Fruit fly (Drosophila melanogaster): Measurements from ENCODE around the gene CG4998.
A peak's percentile ranks its signal among the peaks of the same experiment; 100 is the strongest.

CG4998 gene

dm6 chr3L:16368199-16368598 is 29.4 kb downstream of the CG4998 start, which contains the start of gene CG4842 (continued):
- TF ChIP-seq Stat92E (GFP tag; optimal IDR thresholded peaks at IDR 0.05): no peak
- 0 out of 4 replicates have a peak, but pooled peaks have one; percentile 57 for TF ChIP-seq chinmo (GFP tag; IDR thresholded peaks at IDR 0.05; ENCODE audit: partially characterized antibody)
- no peak for TF ChIP-seq fd64A (GFP tag; optimal IDR thresholded peaks at IDR 0.05)
- TF ChIP-seq btn (GFP tag; optimal IDR thresholded peaks at IDR 0.05): no peak
- TF ChIP-seq en (GFP tag; optimal IDR thresholded peaks at IDR 0.05): no peak
- no peak for TF ChIP-seq CG14667 (GFP tag; IDR thresholded peaks at IDR 0.05)

dm6 chr3L:16369526-16369925 is 30.7 kb downstream of the CG4998 start, which contains the start of gene CG18814:
TSS of gene CG18814 (plus strand) at chr3L:16369826.
- TF ChIP-seq Atf6 (GFP tag; IDR thresholded peaks at IDR 0.05) (no peak), rib (GFP tag; IDR thresholded peaks at IDR 0.05) (no peak), CG16813 (GFP tag; IDR thresholded peaks at IDR 0.05; ENCODE audit: partially characterized antibody) (no peak), HLH4C (GFP tag; IDR thresholded peaks at IDR 0.05; ENCODE audit: partially characterized antibody) (no peak), ci (GFP tag; IDR thresholded peaks at IDR 0.05) (no peak), Hmx (GFP tag; optimal IDR thresholded peaks at IDR 0.05) (no peak), ewg (GFP tag; optimal IDR thresholded peaks at IDR 0.05) (no peak), CG4328 (GFP tag; optimal IDR thresholded peaks at IDR 0.05) (no peak), CG17612 (GFP tag; IDR thresholded peaks at IDR 0.05) (no peak), H2.0 (GFP tag; IDR thresholded peaks at IDR 0.05) (no peak), fd64A (GFP tag; optimal IDR thresholded peaks at IDR 0.05) (no peak), NfI (GFP tag; optimal IDR thresholded peaks at IDR 0.05) (no peak), CG15479 (GFP tag; optimal IDR thresholded peaks at IDR 0.05) (no peak), CG43689 (GFP tag; IDR thresholded peaks at IDR 0.05) (no peak), Ptx1 (GFP tag; IDR thresholded peaks at IDR 0.05) (no peak), Oaz (GFP tag; IDR thresholded peaks at IDR 0.05) (no peak), cad (GFP tag; optimal IDR thresholded peaks at IDR 0.05) (no peak), CG18619 (GFP tag; optimal IDR thresholded peaks at IDR 0.05) (no peak), CG11723 (GFP tag; optimal IDR thresholded peaks at IDR 0.05) (no peak)

- TF ChIP-seq so (GFP tag; IDR thresholded peaks at IDR 0.05): no peak
- TF ChIP-seq CG14710 (tag; optimal IDR thresholded peaks at IDR 0.05): peak; percentile 57
- TF ChIP-seq zen (tag; optimal IDR thresholded peaks at IDR 0.05): peak; percentile 43
- no peak for TF ChIP-seq ac (GFP tag; optimal IDR thresholded peaks at IDR 0.05)
- no peak for TF ChIP-seq CG9932 (GFP tag; IDR thresholded peaks at IDR 0.05)
- peak; percentile 23 for TF ChIP-seq Abd-B (GFP tag; optimal IDR thresholded peaks at IDR 0.05)
- peak; percentile 55 for TF ChIP-seq BEAF-32 (GFP tag; optimal IDR thresholded peaks at IDR 0.05)
- peak; percentile 94 for TF ChIP-seq pzg (GFP tag; optimal IDR thresholded peaks at IDR 0.05)
- TF ChIP-seq Hr51 (GFP tag; optimal IDR thresholded peaks at IDR 0.05): no peak
- TF ChIP-seq zf30C (GFP tag; optimal IDR thresholded peaks at IDR 0.05): no peak
- TF ChIP-seq Meics (GFP tag; optimal IDR thresholded peaks at IDR 0.05): no peak
- no peak for TF ChIP-seq ap (GFP tag; IDR thresholded peaks at IDR 0.05)
- no peak for TF ChIP-seq Spps (tag; optimal IDR thresholded peaks at IDR 0.05)
- TF ChIP-seq CG7357 (GFP tag; IDR thresholded peaks at IDR 0.05): no peak
- no peak for TF ChIP-seq CG11093 (GFP tag; IDR thresholded peaks at IDR 0.05)
- peak; percentile 14 for TF ChIP-seq CrebB (tag; optimal IDR thresholded peaks at IDR 0.05)
- no peak for TF ChIP-seq Ptx1 (GFP tag; IDR thresholded peaks at IDR 0.05)
- peak; percentile 28 for TF ChIP-seq CTCF (GFP tag; optimal IDR thresholded peaks at IDR 0.05)
- no peak for TF ChIP-seq CG1233 (GFP tag; optimal IDR thresholded peaks at IDR 0.05)
- no peak for TF ChIP-seq HLH54F (GFP tag; optimal IDR thresholded peaks at IDR 0.05)
- TF ChIP-seq CG5245 (GFP tag; optimal IDR thresholded peaks at IDR 0.05): no peak
- no peak for TF ChIP-seq Hr39 (optimal IDR thresholded peaks at IDR 0.05)
- no peak for TF ChIP-seq inv (GFP tag; IDR thresholded peaks at IDR 0.05; ENCODE audit: partially characterized antibody)
- TF ChIP-seq CG2120 (GFP tag; optimal IDR thresholded peaks at IDR 0.05): no peak
- TF ChIP-seq ken (GFP tag; IDR thresholded peaks at IDR 0.05): no peak
Observed at dm6 chr3L:16377768-16378764, 39.3 kb downstream of the CG4998 start, which contains the start of gene roq. TSS of gene roq (minus strand) at chr3L:16378566.
